Worm (Caenorhabditis elegans) whole organism, mixed stage, embryonic: ENCODE data around the gene nhr-195.

ENCODE experiments used
- M03D4.4 ChIP-seq: sonication (generic microtip); optimal IDR thresholded peaks from 2 replicates; lab custom pipeline; 2017; ENCODE audit warnings: mild to moderate bottlenecking, missing genetic modification characterization, missing compliant biosample characterization
- bed-3 ChIP-seq: fragments of 200-800 bp; sonication (Bioruptor generic); optimal IDR thresholded peaks from 3 replicates; lab custom pipeline; 2018; ENCODE audit warnings: mild to moderate bottlenecking, missing genetic modification characterization, moderate library complexity, missing compliant biosample characterization
- blmp-1 ChIP-seq: fragments of 150-350 bp; optimal IDR thresholded peaks from 2 replicates; lab custom pipeline; 2014; ENCODE audit warnings: missing biosample characterization, missing genetic modification characterization
- ceh-39 ChIP-seq: fragments of 150-350 bp; optimal IDR thresholded peaks from 2 replicates; lab custom pipeline; 2014; ENCODE audit warnings: missing biosample characterization, missing genetic modification characterization
- ceh-43 ChIP-seq: fragments of 200-800 bp; sonication (Bioruptor generic); optimal IDR thresholded peaks from 2 replicates; lab custom pipeline; 2018; ENCODE audit warnings: mild to moderate bottlenecking, missing genetic modification characterization, moderate library complexity, missing compliant biosample characterization
- ces-1 ChIP-seq: fragments of 150-350 bp; optimal IDR thresholded peaks from 2 replicates; lab custom pipeline; 2014; ENCODE audit warnings: missing biosample characterization, missing genetic modification reagents, missing genetic modification characterization
- drap-1 ChIP-seq: fragments of 200-800 bp; sonication (Bioruptor generic); optimal IDR thresholded peaks from 3 replicates; lab custom pipeline; 2018; ENCODE audit warnings: mild to moderate bottlenecking, missing genetic modification characterization, missing compliant biosample characterization
- elt-1 ChIP-seq: sonication (generic microtip); optimal IDR thresholded peaks from 2 replicates; lab custom pipeline; 2017; ENCODE audit warnings: missing genetic modification characterization, mild to moderate bottlenecking, missing compliant biosample characterization, antibody characterized with exemption, moderate library complexity, borderline replicate concordance; ENCODE audit not compliant: insufficient read depth
- elt-3 ChIP-seq: fragments of 150-350 bp; optimal IDR thresholded peaks from 2 replicates; lab custom pipeline; 2014; ENCODE audit warnings: missing biosample characterization, missing genetic modification characterization
- flh-1 ChIP-seq: fragments of 200-800 bp; sonication (Bioruptor generic); optimal IDR thresholded peaks from 2 replicates; lab custom pipeline; 2018; ENCODE audit warnings: mild to moderate bottlenecking, missing genetic modification characterization, moderate library complexity, missing compliant biosample characterization
- ham-2 ChIP-seq: fragments of 200-800 bp; sonication (Bioruptor generic); optimal IDR thresholded peaks from 2 replicates; lab custom pipeline; 2018; ENCODE audit warnings: mild to moderate bottlenecking, missing genetic modification characterization, missing compliant biosample characterization
- hlh-1 ChIP-seq: fragments of 150-350 bp; optimal IDR thresholded peaks from 2 replicates; lab custom pipeline; 2014; ENCODE audit warnings: missing biosample characterization, missing genetic modification reagents, missing genetic modification characterization
- lin-13 ChIP-seq: fragments of 150-350 bp; optimal IDR thresholded peaks from 2 replicates; lab custom pipeline; 2014; ENCODE audit warnings: missing biosample characterization, missing genetic modification characterization
- lin-32 ChIP-seq: fragments of 200-800 bp; sonication (Bioruptor generic); optimal IDR thresholded peaks from 2 replicates; lab custom pipeline; 2018; ENCODE audit warnings: mild to moderate bottlenecking, missing genetic modification characterization, missing compliant biosample characterization
- lsy-2 ChIP-seq: fragments of 150-350 bp; optimal IDR thresholded peaks from 2 replicates; lab custom pipeline; 2014; ENCODE audit warnings: missing biosample characterization, missing genetic modification characterization
- mab-5 ChIP-seq: fragments of 150-350 bp; optimal IDR thresholded peaks from 2 replicates; lab custom pipeline; 2014; ENCODE audit warnings: missing biosample characterization, missing genetic modification characterization
- mep-1 ChIP-seq: fragments of 150-350 bp; optimal IDR thresholded peaks from 2 replicates; lab custom pipeline; 2017; ENCODE audit warnings: missing biosample characterization, missing genetic modification reagents, missing genetic modification characterization, inconsistent platforms
- mls-2 ChIP-seq: sonication (generic microtip); optimal IDR thresholded peaks from 2 replicates; lab custom pipeline; 2016; ENCODE audit warnings: mild to moderate bottlenecking, missing genetic modification characterization, moderate library complexity, missing compliant biosample characterization
- nhr-12 ChIP-seq: fragments of 150-350 bp; optimal IDR thresholded peaks from 2 replicates; lab custom pipeline; 2014; ENCODE audit warnings: missing biosample characterization, missing genetic modification characterization
- nhr-2 ChIP-seq: fragments of 150-350 bp; optimal IDR thresholded peaks from 2 replicates; lab custom pipeline; 2014; ENCODE audit warnings: missing biosample characterization, missing genetic modification characterization
- nhr-28 ChIP-seq: fragments of 150-350 bp; optimal IDR thresholded peaks from 2 replicates; lab custom pipeline; 2014; ENCODE audit warnings: missing biosample characterization, missing genetic modification characterization
- nhr-76 ChIP-seq: sonication (generic microtip); optimal IDR thresholded peaks from 2 replicates; lab custom pipeline; 2017; ENCODE audit warnings: missing biosample characterization, missing genetic modification characterization
- pha-4 ChIP-seq: fragments of 150-350 bp; optimal IDR thresholded peaks from 2 replicates; lab custom pipeline; 2018; ENCODE audit warnings: missing biosample characterization, missing genetic modification reagents, missing genetic modification characterization
- sem-2 ChIP-seq: fragments of 200-800 bp; sonication (Bioruptor generic); optimal IDR thresholded peaks from 2 replicates; lab custom pipeline; 2018; ENCODE audit warnings: mild to moderate bottlenecking, missing genetic modification characterization, missing compliant biosample characterization
- snpc-4 ChIP-seq: fragments of 150-350 bp; optimal IDR thresholded peaks from 2 replicates; lab custom pipeline; 2014; ENCODE audit warnings: missing biosample characterization, missing genetic modification characterization
- sptf-1 ChIP-seq: sonication (generic microtip); optimal IDR thresholded peaks from 2 replicates; lab custom pipeline; 2017; ENCODE audit warnings: mild to moderate bottlenecking, missing genetic modification characterization, moderate library complexity, missing compliant biosample characterization
- tbx-8 ChIP-seq: fragments of 200-800 bp; sonication (Bioruptor generic); optimal IDR thresholded peaks from 2 replicates; lab custom pipeline; 2018; ENCODE audit warnings: mild to moderate bottlenecking, missing genetic modification characterization, moderate library complexity, missing compliant biosample characterization
- unc-120 ChIP-seq: sonication (generic microtip); optimal IDR thresholded peaks from 2 replicates; lab custom pipeline; 2017; ENCODE audit warnings: missing genetic modification characterization, missing compliant biosample characterization; ENCODE audit not compliant: poor library complexity, severe bottlenecking
- unc-39 ChIP-seq: fragments of 150-350 bp; optimal IDR thresholded peaks from 2 replicates; lab custom pipeline; 2014; ENCODE audit warnings: missing biosample characterization, missing genetic modification characterization
- unc-62 ChIP-seq: fragments of 150-350 bp; optimal IDR thresholded peaks from 2 replicates; lab custom pipeline; 2014; ENCODE audit warnings: missing biosample characterization, missing genetic modification reagents, missing genetic modification characterization
- zip-8 ChIP-seq: fragments of 150-350 bp; optimal IDR thresholded peaks from 2 replicates; lab custom pipeline; 2014; ENCODE audit warnings: missing biosample characterization, missing genetic modification characterization
- ztf-11 ChIP-seq: fragments of 150-350 bp; optimal IDR thresholded peaks from 2 replicates; lab custom pipeline; 2014; ENCODE audit warnings: missing biosample characterization, missing genetic modification characterization

nhr-195 gene

DNA sequence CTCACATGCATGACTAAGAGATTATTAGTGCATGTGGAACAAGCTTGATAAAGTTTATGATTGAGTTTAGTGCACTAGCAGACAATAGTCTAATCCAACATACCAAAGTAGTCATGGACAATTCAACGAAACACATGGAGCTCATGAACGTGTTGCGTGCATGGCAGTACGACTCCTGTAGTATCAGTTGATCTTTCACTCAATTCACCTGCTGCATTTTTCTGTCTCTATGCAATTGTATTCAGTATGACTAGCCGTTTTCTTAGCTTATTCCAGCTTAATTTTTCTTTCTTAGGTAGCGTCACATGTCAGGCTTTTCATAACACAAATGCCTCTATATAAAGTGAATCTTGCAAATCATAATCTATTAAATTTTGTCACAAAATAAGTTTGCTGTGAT, 31.1 kb upstream of the nhr-195 start, which contains the start of gene srx-1:
srx-1 (plus strand) TSS at position 382 of the 400 bp plus-strand sequence.
- no peak for TF ChIP-seq nhr-28 (tag; lab: Kevin White, UChicago)
- TF ChIP-seq mab-5 (tag; lab: Kevin White, UChicago) = no peak
- TF ChIP-seq M03D4.4 (tag; lab: Kevin White, UChicago) = no peak
- no peak for TF ChIP-seq nhr-2
- no peak for TF ChIP-seq ztf-11 (tag; lab: Kevin White, UChicago)
- no peak for TF ChIP-seq nhr-12 (tag; lab: Kevin White, UChicago)
- no peak for TF ChIP-seq ham-2 (GFP tag; lab: Kevin White, UChicago)
- TF ChIP-seq mls-2 (tag; lab: Kevin White, UChicago) = no peak
- no peak for TF ChIP-seq pha-4 (tag; lab: Kevin White, UChicago)
- no peak for TF ChIP-seq snpc-4
- TF ChIP-seq blmp-1 (tag; lab: Kevin White, UChicago) = no peak
- no peak for TF ChIP-seq elt-3 (tag; lab: Kevin White, UChicago)
- no peak for TF ChIP-seq lin-32
- TF ChIP-seq mep-1 = no peak
- no peak for TF ChIP-seq drap-1 (GFP tag; lab: Kevin White, UChicago)
- TF ChIP-seq lin-13 = no peak

DNA sequence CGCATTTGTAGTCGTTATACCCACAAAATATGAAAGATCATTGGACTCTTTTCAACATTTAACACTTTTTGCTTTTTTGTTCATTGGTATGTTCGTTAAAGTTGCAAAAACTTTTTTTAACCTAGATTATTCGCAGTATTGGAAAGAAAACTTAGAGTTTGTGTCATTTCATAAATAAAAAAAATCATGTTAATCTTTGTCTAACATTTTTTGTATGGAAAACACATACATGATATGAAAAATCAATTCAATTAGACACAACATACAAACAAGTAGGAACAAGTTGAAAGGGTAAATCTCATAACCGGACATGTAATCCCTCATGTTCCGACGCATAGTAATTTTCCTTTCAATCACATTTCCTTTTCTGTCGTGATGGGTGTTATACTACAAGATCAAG, 29.0 kb upstream of the nhr-195 start, which contains the start of gene F59E11.2:
F59E11.2 (plus strand) TSS at position 301 of the 400 bp plus-strand sequence.
- TF ChIP-seq blmp-1 (tag; lab: Kevin White, UChicago) (no peak), mab-5 (tag; lab: Kevin White, UChicago) (no peak), unc-39 (tag; lab: Kevin White, UChicago) (no peak), sem-2 (GFP tag; lab: Kevin White, UChicago) (no peak), lsy-2 (tag; lab: Kevin White, UChicago) (no peak), mep-1 (no peak), unc-62 (GFP tag; lab: Kevin White, UChicago) (no peak), nhr-76 (tag; lab: Kevin White, UChicago) (no peak), elt-3 (tag; lab: Kevin White, UChicago) (no peak), zip-8 (no peak), ztf-11 (tag; lab: Kevin White, UChicago) (no peak), sptf-1 (tag; lab: Kevin White, UChicago) (no peak), tbx-8 (no peak), ces-1 (GFP tag; lab: Kevin White, UChicago) (no peak), mls-2 (tag; lab: Kevin White, UChicago) (no peak), lin-13 (no peak), bed-3 (GFP tag; lab: Kevin White, UChicago) (no peak), ceh-43 (GFP tag; lab: Kevin White, UChicago) (no peak)

DNA sequence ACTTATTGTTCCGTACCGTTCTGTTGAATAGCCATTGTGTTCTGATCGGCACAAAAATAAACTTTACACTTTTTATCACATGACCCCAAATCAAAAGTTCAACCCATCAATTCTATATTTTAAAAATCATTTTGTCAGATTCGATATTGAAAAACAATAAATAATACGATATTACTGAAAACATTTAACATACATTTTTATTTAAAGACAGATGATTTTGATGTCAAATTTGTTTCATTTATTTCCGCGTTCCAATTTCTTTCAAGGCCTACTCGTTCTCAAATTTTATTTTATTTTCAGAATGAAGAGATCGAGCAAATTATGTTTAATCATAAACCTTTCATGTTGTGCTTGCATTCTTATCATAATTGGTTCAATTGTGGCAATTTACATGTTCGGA, 22.6 kb upstream of the nhr-195 start, which contains the start of gene F59E11.5:
F59E11.5 (plus strand) TSS at position 301 of the 400 bp plus-strand sequence.
- no peak for TF ChIP-seq drap-1 (GFP tag; lab: Kevin White, UChicago)
- no peak for TF ChIP-seq lin-13
- TF ChIP-seq sptf-1 (tag; lab: Kevin White, UChicago) = no peak
- no peak for TF ChIP-seq elt-1 (tag; lab: Kevin White, UChicago)
- TF ChIP-seq zip-8 = no peak
- no peak for TF ChIP-seq ceh-39 (tag; lab: Kevin White, UChicago)
- no peak for TF ChIP-seq hlh-1 (tag; lab: Kevin White, UChicago)
- TF ChIP-seq blmp-1 (tag; lab: Kevin White, UChicago) = no peak
- TF ChIP-seq snpc-4 = no peak
- no peak for TF ChIP-seq tbx-8
- no peak for TF ChIP-seq unc-62 (GFP tag; lab: Kevin White, UChicago)
- no peak for TF ChIP-seq M03D4.4 (tag; lab: Kevin White, UChicago)
- TF ChIP-seq nhr-28 (tag; lab: Kevin White, UChicago) = no peak
- TF ChIP-seq elt-3 (tag; lab: Kevin White, UChicago) = no peak
- no peak for TF ChIP-seq mls-2 (tag; lab: Kevin White, UChicago)
- no peak for TF ChIP-seq flh-1 (GFP tag; lab: Kevin White, UChicago)
- no peak for TF ChIP-seq pha-4 (tag; lab: Kevin White, UChicago)
- no peak for TF ChIP-seq lsy-2 (tag; lab: Kevin White, UChicago)

DNA sequence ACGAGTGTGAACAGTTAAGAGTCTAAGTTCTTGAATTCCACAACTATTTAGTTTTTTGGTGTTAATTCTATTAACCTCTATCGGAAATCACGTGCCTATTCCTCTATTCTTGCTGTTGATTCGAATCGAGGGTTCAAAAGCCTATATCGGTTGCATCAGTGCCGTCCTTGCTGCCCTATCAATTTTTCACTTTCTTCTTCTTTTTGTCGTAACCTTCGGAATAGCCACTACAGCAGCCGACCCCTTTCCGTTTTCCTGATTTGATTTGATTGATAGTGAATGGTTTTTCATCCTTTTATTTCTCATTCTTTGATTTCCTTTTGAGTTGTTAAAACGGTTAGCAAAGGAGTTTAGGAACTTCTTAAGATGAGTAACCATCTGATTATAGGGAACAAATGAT, 22.1 kb upstream of the nhr-195 start:
- no peak for TF ChIP-seq drap-1 (GFP tag; lab: Kevin White, UChicago)
- TF ChIP-seq unc-39 (tag; lab: Kevin White, UChicago) = no peak
- TF ChIP-seq nhr-2 = no peak
- no peak for TF ChIP-seq blmp-1 (tag; lab: Kevin White, UChicago)
- no peak for TF ChIP-seq mab-5 (tag; lab: Kevin White, UChicago)
- no peak for TF ChIP-seq nhr-12 (tag; lab: Kevin White, UChicago)
- no peak for TF ChIP-seq unc-120 (tag; lab: Kevin White, UChicago)
- TF ChIP-seq zip-8 = no peak
- TF ChIP-seq ztf-11 (tag; lab: Kevin White, UChicago) = no peak
- TF ChIP-seq elt-1 (tag; lab: Kevin White, UChicago) = no peak
- no peak for TF ChIP-seq unc-62 (GFP tag; lab: Kevin White, UChicago)
- no peak for TF ChIP-seq hlh-1 (tag; lab: Kevin White, UChicago)
